Fruit fly (Drosophila melanogaster) whole organism, pupa: ENCODE results near the gene Acer.

Experiments used
- CG10348 ChIP-seq: fragments of 200-800 bp; sonication (Bioruptor generic); IDR thresholded peaks from 2 replicates; pipeline ENCODE4 v1.3.6; 2022; ENCODE audit warnings: missing biosample characterization, missing genetic modification characterization
- CG12605 ChIP-seq: fragments of 200-800 bp; sonication (Bioruptor generic); IDR thresholded peaks from 2 replicates; pipeline ENCODE4 v1.3.6; 2022; ENCODE audit warnings: missing biosample characterization, missing genetic modification characterization
- CG13204 ChIP-seq: fragments of 200-800 bp; sonication (Bioruptor generic); optimal IDR thresholded peaks from 2 replicates; lab custom pipeline; 2018; ENCODE audit warnings: missing biosample characterization, mild to moderate bottlenecking, missing genetic modification characterization, moderate library complexity
- CG14655 ChIP-seq: fragments of 200-800 bp; sonication (Bioruptor generic); optimal IDR thresholded peaks from 3 replicates; lab custom pipeline; 2017; ENCODE audit warnings: mild to moderate bottlenecking, missing biosample characterization, missing genetic modification reagents, missing genetic modification characterization
- CG15710 ChIP-seq: fragments of 200-800 bp; sonication (Bioruptor generic); optimal IDR thresholded peaks from 2 replicates; lab custom pipeline; 2018; ENCODE audit warnings: missing biosample characterization, mild to moderate bottlenecking, missing genetic modification characterization, moderate library complexity
- CG32121 ChIP-seq: fragments of 200-800 bp; sonication (Bioruptor generic); IDR thresholded peaks from 2 replicates; pipeline ENCODE4 v1.3.6; 2022; ENCODE audit warnings: missing biosample characterization, missing genetic modification characterization
- CG34367 ChIP-seq: fragments of 200-800 bp; sonication (Bioruptor generic); optimal IDR thresholded peaks from 2 replicates; lab custom pipeline; 2018; ENCODE audit warnings: missing biosample characterization, mild to moderate bottlenecking, missing genetic modification characterization
- CG4496 ChIP-seq: fragments of 200-800 bp; sonication (Bioruptor generic); IDR thresholded peaks from 3 replicates; pipeline ENCODE4 v1.3.6; 2022; ENCODE audit warnings: missing biosample characterization, missing genetic modification characterization
- CG8159 ChIP-seq: fragments of 200-800 bp; sonication (Bioruptor generic); optimal IDR thresholded peaks from 3 replicates; lab custom pipeline; 2018; ENCODE audit warnings: missing biosample characterization, mild to moderate bottlenecking, missing genetic modification characterization, moderate library complexity
- CG8301 ChIP-seq: fragments of 200-800 bp; sonication (Bioruptor generic); optimal IDR thresholded peaks from 2 replicates; lab custom pipeline; 2018; ENCODE audit warnings: missing biosample characterization, mild to moderate bottlenecking, missing genetic modification characterization
- CG9948 ChIP-seq: fragments of 200-800 bp; sonication (Bioruptor generic); optimal IDR thresholded peaks from 2 replicates; lab custom pipeline; 2018; ENCODE audit warnings: missing biosample characterization, mild to moderate bottlenecking, missing genetic modification characterization, moderate library complexity
- D1 ChIP-seq: fragments of 200-800 bp; sonication (Bioruptor generic); optimal IDR thresholded peaks from 2 replicates; lab custom pipeline; 2018; ENCODE audit warnings: missing biosample characterization, mild to moderate bottlenecking, missing genetic modification characterization, moderate library complexity
- EcR ChIP-seq: fragments of 200-800 bp; sonication (Bioruptor generic); optimal IDR thresholded peaks from 3 replicates; lab custom pipeline; 2019; ENCODE audit warnings: missing biosample characterization, missing genetic modification characterization, mild to moderate bottlenecking, moderate library complexity, missing genetic modification reagents
- Ets98B ChIP-seq: fragments of 200-800 bp; sonication (Bioruptor generic); IDR thresholded peaks from 2 replicates; pipeline ENCODE4 v1.3.6; 2022; ENCODE audit warnings: missing biosample characterization, missing genetic modification characterization
- Pif1A ChIP-seq: fragments of 200-800 bp; sonication (Bioruptor generic); optimal IDR thresholded peaks from 3 replicates; lab custom pipeline; 2016; ENCODE audit warnings: missing biosample characterization, missing genetic modification characterization
- Pif1B ChIP-seq: fragments of 200-800 bp; sonication (Bioruptor generic); optimal IDR thresholded peaks from 3 replicates; lab custom pipeline; 2016; ENCODE audit warnings: missing biosample characterization, missing genetic modification characterization
- Snoo ChIP-seq: fragments of 200-800 bp; sonication (Bioruptor generic); optimal IDR thresholded peaks from 3 replicates; lab custom pipeline; 2017; ENCODE audit warnings: missing biosample characterization, mild to moderate bottlenecking, missing genetic modification characterization, inconsistent platforms
- fd96Ca ChIP-seq: fragments of 200-800 bp; sonication (Bioruptor generic); IDR thresholded peaks from 3 replicates; pipeline ENCODE4 v1.3.6; 2022; ENCODE audit warnings: missing biosample characterization, missing genetic modification characterization
- gl ChIP-seq: fragments of 200-800 bp; sonication (Bioruptor generic); optimal IDR thresholded peaks from 2 replicates; lab custom pipeline; 2018; ENCODE audit warnings: missing biosample characterization, mild to moderate bottlenecking, missing genetic modification characterization
- rn ChIP-seq: fragments of 200-800 bp; sonication (Bioruptor generic); IDR thresholded peaks from 2 replicates; pipeline ENCODE4 v1.3.6; 2022; ENCODE audit warnings: missing biosample characterization, missing genetic modification characterization

Acer gene

DNA sequence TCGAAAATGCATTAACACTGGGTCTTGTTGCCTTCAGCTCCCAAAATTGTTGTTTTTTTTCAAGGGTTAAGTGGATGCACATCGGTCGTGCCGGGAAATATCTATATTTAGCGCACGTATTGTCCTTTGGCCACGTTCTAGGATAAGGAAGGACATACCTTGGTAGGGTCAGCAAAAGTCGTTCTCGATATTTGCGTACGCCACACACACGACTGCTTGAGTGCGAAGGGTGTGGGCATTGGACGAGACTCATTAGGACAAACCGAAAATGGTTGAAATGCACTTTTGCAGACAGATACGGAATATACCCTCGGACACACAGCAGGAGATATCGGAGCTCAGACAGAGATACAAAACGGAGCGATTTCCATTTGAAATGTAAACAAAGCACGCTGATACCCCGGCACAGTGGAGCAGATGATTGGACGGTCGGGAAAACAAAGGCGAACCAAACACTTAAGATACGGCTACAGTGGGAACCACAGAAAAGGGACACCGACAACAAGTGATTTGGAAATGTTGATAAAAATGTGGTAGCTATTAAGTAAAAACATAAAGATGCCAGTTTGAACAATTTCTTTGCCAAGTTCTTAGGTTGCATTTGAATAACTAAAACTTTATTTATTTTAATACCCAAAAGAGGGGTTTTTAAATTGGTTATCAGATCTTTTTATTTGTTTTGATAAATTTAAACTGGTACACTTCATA is 23.8 kb downstream of the Acer start:
- TF ChIP-seq fd96Ca (GFP tag; lab: Robert Waterston, UW) (no peak), Pif1B (GFP tag; lab: Kevin White, UChicago) (no peak), CG14655 (GFP tag; lab: Kevin White, UChicago) (peak; percentile 18)

DNA sequence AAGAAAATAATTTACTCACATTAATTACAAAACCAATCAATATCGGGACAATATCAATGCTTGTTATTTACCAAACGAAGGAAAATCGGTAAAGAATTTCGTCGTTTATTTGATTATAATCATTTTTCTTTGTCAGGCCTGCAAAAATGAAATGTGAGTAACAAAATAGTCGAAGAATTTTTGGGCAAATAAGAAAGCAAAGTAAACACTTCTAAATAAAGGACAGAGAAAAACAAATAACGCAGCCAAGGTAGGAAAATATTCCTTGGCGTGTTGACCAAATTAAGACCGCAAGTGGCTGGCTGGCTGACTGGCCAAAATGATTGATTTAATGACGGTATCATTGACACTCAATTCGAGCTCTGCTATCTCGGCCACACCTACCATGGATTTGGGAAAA is 26.4 kb downstream of the Acer start:
- no peak for TF ChIP-seq CG12605
- no peak for TF ChIP-seq CG32121 (GFP tag; lab: Robert Waterston, UW)
- TF ChIP-seq CG14655 (GFP tag; lab: Kevin White, UChicago) = no peak
- TF ChIP-seq Snoo (tag; lab: Kevin White, UChicago) = no peak
- TF ChIP-seq Ets98B (GFP tag; lab: Robert Waterston, UW) = no peak
- no peak for TF ChIP-seq CG34367 (tag; lab: Kevin White, UChicago)
- no peak for TF ChIP-seq Pif1B (GFP tag; lab: Kevin White, UChicago)
- no peak for TF ChIP-seq CG4496 (GFP tag; lab: Robert Waterston, UW)
- TF ChIP-seq CG9948 (tag; lab: Kevin White, UChicago) = no peak
- no peak for TF ChIP-seq gl (tag; lab: Kevin White, UChicago)
- TF ChIP-seq CG8301 (tag; lab: Kevin White, UChicago) = no peak
- TF ChIP-seq CG10348 (GFP tag; lab: Robert Waterston, UW) = no peak
- no peak for TF ChIP-seq fd96Ca (GFP tag; lab: Robert Waterston, UW)
- TF ChIP-seq EcR = no peak
- no peak for TF ChIP-seq CG8159

DNA sequence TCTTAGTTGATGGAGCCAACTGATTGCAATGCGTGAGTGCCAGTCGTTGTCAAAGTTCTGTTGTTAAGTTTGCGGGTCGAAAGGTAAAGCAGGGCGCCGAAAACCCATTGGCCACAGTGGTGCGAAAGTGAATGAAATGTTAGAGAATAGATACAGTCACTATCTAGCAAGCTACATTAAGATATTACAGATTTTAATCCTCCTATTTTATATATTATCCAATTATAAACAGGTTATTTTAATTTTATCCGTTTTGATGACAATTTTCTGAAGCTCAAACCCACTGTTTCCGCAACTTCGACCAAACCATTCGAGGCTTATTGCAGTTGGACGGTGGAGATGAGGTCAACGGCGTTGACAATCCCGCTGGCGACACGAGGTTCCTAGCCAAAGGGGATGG is 30.7 kb downstream of the Acer start:
- TF ChIP-seq CG8159 = no peak
- TF ChIP-seq CG4496 (GFP tag; lab: Robert Waterston, UW) = no peak
- TF ChIP-seq CG13204 = no peak
- peak; percentile 6 for TF ChIP-seq Pif1A (GFP tag; lab: Kevin White, UChicago)
- TF ChIP-seq Pif1B (GFP tag; lab: Kevin White, UChicago) = no peak
- TF ChIP-seq gl (tag; lab: Kevin White, UChicago) = no peak
- no peak for TF ChIP-seq CG10348 (GFP tag; lab: Robert Waterston, UW)
- TF ChIP-seq EcR = no peak
- no peak for TF ChIP-seq fd96Ca (GFP tag; lab: Robert Waterston, UW)
- TF ChIP-seq CG9948 (tag; lab: Kevin White, UChicago) = peak; percentile 2

DNA sequence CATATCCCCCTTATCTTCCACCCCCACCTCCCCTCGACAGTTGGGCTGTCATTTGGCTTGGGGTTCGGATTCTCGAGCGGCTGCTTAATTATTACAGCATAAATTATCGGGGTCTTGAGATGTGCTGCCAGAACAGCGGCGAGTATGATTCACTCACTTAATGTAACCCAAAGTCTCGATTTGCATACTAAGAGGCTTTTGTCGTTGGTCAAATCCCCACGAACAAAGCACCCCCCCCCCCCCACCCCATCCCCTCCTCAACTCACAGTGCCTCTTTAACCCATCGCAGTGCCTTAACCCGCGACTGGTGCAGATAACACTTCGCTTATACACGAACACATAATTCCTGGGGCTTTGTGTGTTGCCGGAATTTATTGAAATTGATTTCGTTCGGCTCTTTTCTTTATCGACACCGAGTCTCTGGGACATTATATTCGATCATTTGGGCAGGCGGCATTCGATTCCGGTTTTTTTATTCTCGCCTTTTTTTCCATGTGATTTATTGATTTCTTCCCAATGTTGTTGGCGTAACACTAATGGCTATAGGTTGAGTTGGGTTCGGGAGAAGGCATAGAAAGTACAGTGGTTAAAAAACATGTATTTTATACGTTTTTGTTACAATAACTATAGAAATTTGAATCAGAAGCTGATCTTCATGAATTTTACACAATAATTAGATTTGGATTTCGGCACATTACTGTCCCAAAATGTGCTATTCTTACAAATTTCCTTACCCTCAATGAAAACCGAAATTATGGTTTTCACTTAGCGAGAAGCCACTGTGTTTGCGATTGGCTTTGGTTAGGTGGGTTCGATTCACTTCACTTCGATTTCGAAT is 32.3 kb downstream of the Acer start:
- TF ChIP-seq CG14655 (GFP tag; lab: Kevin White, UChicago) = peak; percentile 13
- TF ChIP-seq fd96Ca (GFP tag; lab: Robert Waterston, UW) = no peak

DNA sequence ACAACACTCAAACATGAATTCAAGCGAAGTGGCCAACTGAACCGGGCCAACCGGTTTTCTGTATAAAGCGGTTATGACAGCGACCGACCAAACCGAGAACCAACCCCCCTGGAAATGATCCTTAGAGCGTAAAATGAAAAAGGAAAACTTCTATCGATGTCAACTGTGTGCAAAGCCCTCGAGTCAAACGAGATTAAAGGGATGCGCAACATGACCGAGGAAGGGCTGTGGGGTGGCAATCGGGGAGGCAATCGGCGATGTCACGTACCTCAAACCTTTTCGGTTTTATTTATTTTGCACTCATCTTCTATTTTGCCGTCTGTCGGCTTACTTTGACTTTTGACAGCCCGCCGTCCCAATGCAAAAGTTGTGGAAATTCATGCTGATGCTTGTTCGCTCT is 34.5 kb downstream of the Acer start:
- TF ChIP-seq rn = no peak
- no peak for TF ChIP-seq Ets98B (GFP tag; lab: Robert Waterston, UW)
- TF ChIP-seq CG9948 (tag; lab: Kevin White, UChicago) = no peak
- TF ChIP-seq gl (tag; lab: Kevin White, UChicago) = no peak
- no peak for TF ChIP-seq CG13204
- no peak for TF ChIP-seq fd96Ca (GFP tag; lab: Robert Waterston, UW)
- TF ChIP-seq Pif1B (GFP tag; lab: Kevin White, UChicago) = no peak
- TF ChIP-seq CG4496 (GFP tag; lab: Robert Waterston, UW) = no peak
- no peak for TF ChIP-seq CG10348 (GFP tag; lab: Robert Waterston, UW)
- TF ChIP-seq Snoo (tag; lab: Kevin White, UChicago) = no peak
- no peak for TF ChIP-seq CG14655 (GFP tag; lab: Kevin White, UChicago)
- no peak for TF ChIP-seq CG8159
- no peak for TF ChIP-seq CG32121 (GFP tag; lab: Robert Waterston, UW)
- TF ChIP-seq EcR = no peak
- no peak for TF ChIP-seq D1
- TF ChIP-seq CG8301 (tag; lab: Kevin White, UChicago) = no peak
- TF ChIP-seq CG12605 = no peak
- no peak for TF ChIP-seq CG34367 (tag; lab: Kevin White, UChicago)
- no peak for TF ChIP-seq CG15710 (tag; lab: Kevin White, UChicago)

DNA sequence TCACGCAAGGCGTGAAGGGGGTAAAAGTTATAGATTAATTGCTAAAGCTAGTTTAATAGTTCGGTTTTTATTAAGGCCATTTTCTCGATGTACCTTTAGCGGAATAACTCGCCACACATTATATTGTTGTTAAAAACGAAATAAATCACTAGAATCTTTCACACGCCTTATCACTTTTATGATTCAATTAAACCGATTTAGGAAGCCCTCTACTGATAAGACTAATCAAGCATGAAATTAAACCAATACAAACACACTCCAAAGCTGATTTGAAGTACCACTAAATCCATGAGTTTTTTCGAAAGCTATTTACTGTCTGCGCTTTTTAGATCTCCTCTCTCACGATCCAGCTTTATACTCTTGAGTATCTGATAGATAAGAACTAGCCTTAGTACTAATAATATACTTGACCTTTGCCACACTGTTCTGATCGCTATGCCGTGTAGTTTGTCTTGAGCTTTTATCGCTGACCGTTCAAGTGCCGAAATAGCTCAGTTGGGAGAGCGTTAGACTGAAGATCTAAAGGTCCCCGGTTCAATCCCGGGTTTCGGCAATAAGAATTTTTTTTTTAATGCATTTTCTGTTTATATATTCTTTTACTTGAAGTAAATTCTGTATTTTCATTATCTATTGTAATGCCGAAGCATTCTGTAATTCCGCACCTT is 48.8 kb downstream of the Acer start:
- TF ChIP-seq EcR = no peak
- no peak for TF ChIP-seq CG10348 (GFP tag; lab: Robert Waterston, UW)
- TF ChIP-seq CG8159 = no peak
- TF ChIP-seq CG13204 = no peak
- TF ChIP-seq CG32121 (GFP tag; lab: Robert Waterston, UW) = no peak
- no peak for TF ChIP-seq CG4496 (GFP tag; lab: Robert Waterston, UW)
- TF ChIP-seq CG15710 (tag; lab: Kevin White, UChicago) = no peak
- TF ChIP-seq D1 = no peak
- no peak for TF ChIP-seq CG34367 (tag; lab: Kevin White, UChicago)
- no peak for TF ChIP-seq gl (tag; lab: Kevin White, UChicago)
- TF ChIP-seq Snoo (tag; lab: Kevin White, UChicago) = no peak
- TF ChIP-seq Pif1B (GFP tag; lab: Kevin White, UChicago) = no peak
- no peak for TF ChIP-seq CG8301 (tag; lab: Kevin White, UChicago)
